Worm (Caenorhabditis elegans): ENCODE results near the gene C02F5.13.

C02F5.13 gene

ce11 chrIII:8245591-8245990 is 1.6 kb upstream of the C02F5.13 start, which contains the start of gene C02F5.3:
TSS of gene C02F5.3 (plus strand) at chrIII:8245891.
- no peak for TF ChIP-seq nhr-11 (tag; optimal IDR thresholded peaks at IDR 0.05)
- no peak for TF ChIP-seq daf-12 (tag; optimal IDR thresholded peaks at IDR 0.05)

ce11 chrIII:8249381-8249780 is 2.2 kb downstream of the C02F5.13 start, which contains the start of the genes C02F5.10 and C02F5.2:
TSS of gene C02F5.10 (minus strand) at chrIII:8249481.
TSS of gene C02F5.2 (plus strand) at chrIII:8249619.
- TF ChIP-seq unc-62 (GFP tag; optimal IDR thresholded peaks at IDR 0.05): no peak
- no peak for TF ChIP-seq ZK546.5 (tag; optimal IDR thresholded peaks at IDR 0.05)
- no peak for TF ChIP-seq nhr-28 (tag; optimal IDR thresholded peaks at IDR 0.05)
- no peak for TF ChIP-seq nhr-23 (tag; optimal IDR thresholded peaks at IDR 0.05)

ce11 chrIII:8250007-8250683 is 3.0 kb downstream of the C02F5.13 start, which contains the start of gene knl-1:
TSS of gene knl-1 (plus strand) at chrIII:8250632.
- no peak for TF ChIP-seq hmg-11 (tag; optimal IDR thresholded peaks at IDR 0.05)
- TF ChIP-seq pqm-1 (tag; optimal IDR thresholded peaks at IDR 0.05): peak; percentile 5
- TF ChIP-seq lin-15B (tag; optimal IDR thresholded peaks at IDR 0.05): peak; percentile 69
- no peak for TF ChIP-seq zag-1 (tag; optimal IDR thresholded peaks at IDR 0.05)
- TF ChIP-seq mml-1 (tag; optimal IDR thresholded peaks at IDR 0.05): no peak
- peak; percentile 51 for TF ChIP-seq nhr-23 (tag; optimal IDR thresholded peaks at IDR 0.05)
- TF ChIP-seq egl-27 (tag; optimal IDR thresholded peaks at IDR 0.05): no peak
- peak; percentile 9 for TF ChIP-seq R02D3.7 (tag; optimal IDR thresholded peaks at IDR 0.05)
- TF ChIP-seq eor-1 (tag; optimal IDR thresholded peaks at IDR 0.05): no peak
- peak; percentile 28 for TF ChIP-seq elt-2 (tag; optimal IDR thresholded peaks at IDR 0.05)
- peak; percentile 28 for TF ChIP-seq nhr-25 (tag; optimal IDR thresholded peaks at IDR 0.05)
- no peak for TF ChIP-seq nhr-67 (tag; optimal IDR thresholded peaks at IDR 0.05)
- TF ChIP-seq skn-1 (tag; optimal IDR thresholded peaks at IDR 0.05): no peak
- peak; percentile 44 for TF ChIP-seq lin-39 (tag; optimal IDR thresholded peaks at IDR 0.05)
- no peak for TF ChIP-seq nhr-12 (tag; optimal IDR thresholded peaks at IDR 0.05)
- no peak for TF ChIP-seq ceh-9 (tag; optimal IDR thresholded peaks at IDR 0.05)
- TF ChIP-seq jun-1 (tag; optimal IDR thresholded peaks at IDR 0.05): peak; percentile 6
- TF ChIP-seq aly-2 (tag; optimal IDR thresholded peaks at IDR 0.05): no peak
- TF ChIP-seq pha-4 (tag; optimal IDR thresholded peaks at IDR 0.05): peak; percentile 94
- peak; percentile 52 for TF ChIP-seq nfya-1 (tag; optimal IDR thresholded peaks at IDR 0.05; ENCODE audit: insufficient read depth)
- TF ChIP-seq ZK546.5 (tag; optimal IDR thresholded peaks at IDR 0.05): no peak
- no peak for TF ChIP-seq nhr-77 (tag; optimal IDR thresholded peaks at IDR 0.05)
- no peak for TF ChIP-seq ztf-4 (tag; optimal IDR thresholded peaks at IDR 0.05)

ce11 chrIII:8254938-8255337 is 7.8 kb downstream of the C02F5.13 start, which contains the start of gene F09G8.5:
TSS of gene F09G8.5 (plus strand) at chrIII:8254975.
- TF ChIP-seq fkh-2 (tag; optimal IDR thresholded peaks at IDR 0.05) (no peak), lin-39 (tag; optimal IDR thresholded peaks at IDR 0.05) (peak; percentile 53)

- TF ChIP-seq egl-27 (tag; optimal IDR thresholded peaks at IDR 0.05): no peak
- no peak for TF ChIP-seq nhr-67 (tag; optimal IDR thresholded peaks at IDR 0.05)
- no peak for TF ChIP-seq ZK546.5 (tag; optimal IDR thresholded peaks at IDR 0.05)
- TF ChIP-seq ama-1 (optimal IDR thresholded peaks at IDR 0.05): no peak
- TF ChIP-seq zag-1 (tag; optimal IDR thresholded peaks at IDR 0.05): no peak
These were observed 10.9 kb downstream of the C02F5.13 start, which contains the start of gene ncr-2 for ce11 chrIII:8258045-8258444. TSS of gene ncr-2 (plus strand) at chrIII:8258345.

ce11 chrIII:8262599-8262998 is 15.4 kb downstream of the C02F5.13 start:
- TF ChIP-seq aly-2 (tag; optimal IDR thresholded peaks at IDR 0.05) (no peak), zag-1 (tag; optimal IDR thresholded peaks at IDR 0.05) (no peak), pqm-1 (tag; optimal IDR thresholded peaks at IDR 0.05) (no peak), skn-1 (tag; optimal IDR thresholded peaks at IDR 0.05) (no peak), nhr-43 (tag; optimal IDR thresholded peaks at IDR 0.05; ENCODE audit: poor library complexity, severe bottlenecking) (no peak), nhr-28 (tag; optimal IDR thresholded peaks at IDR 0.05) (no peak)
